Worm (Caenorhabditis elegans): ENCODE measurements around the gene Y54G11A.1.

Y54G11A.1 gene

DNA sequence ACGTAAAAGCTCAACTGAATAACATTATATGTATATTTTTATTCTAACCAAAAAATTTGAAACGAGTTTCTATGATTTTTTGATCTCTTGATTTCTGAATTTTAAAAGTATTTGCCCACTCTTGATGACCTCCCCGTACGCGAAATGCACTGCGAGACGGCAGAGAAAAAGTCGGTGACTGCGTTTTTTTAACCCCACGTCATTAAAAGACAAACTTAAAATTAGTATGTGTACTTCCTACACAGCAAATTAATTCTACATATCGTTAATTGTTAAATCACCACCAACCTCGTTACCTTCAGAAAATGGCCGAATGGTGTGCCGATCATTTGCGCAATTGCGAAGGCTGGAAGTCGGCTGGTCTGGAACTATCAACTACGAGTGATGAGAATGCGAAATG is 23.5 kb upstream of the Y54G11A.1 start, which contains the start of gene Y54G11A.4:
Gene Y54G11A.4, plus strand, starts transcription at position 301 of the 400 bp plus-strand sequence.
- TF ChIP-seq snpc-4 (tag; optimal IDR thresholded peaks at IDR 0.05): no peak
- no peak for TF ChIP-seq unc-86 (tag; optimal IDR thresholded peaks at IDR 0.05)
- TF ChIP-seq efl-3 (GFP tag; optimal IDR thresholded peaks at IDR 0.05): no peak
- TF ChIP-seq ceh-82 (tag; optimal IDR thresholded peaks at IDR 0.05): peak in 1 of 3 experiments; percentile 13
- no peak for TF ChIP-seq C04F5.9 (tag; optimal IDR thresholded peaks at IDR 0.05)
- no peak for TF ChIP-seq mab-9 (GFP tag; IDR thresholded peaks at IDR 0.05)
- no peak for TF ChIP-seq aha-1 (tag; optimal IDR thresholded peaks at IDR 0.05)
- no peak for TF ChIP-seq nhr-71 (tag; optimal IDR thresholded peaks at IDR 0.05)
- no peak for TF ChIP-seq ceh-8 (GFP tag; optimal IDR thresholded peaks at IDR 0.05)
- TF ChIP-seq lin-35 (GFP tag; optimal IDR thresholded peaks at IDR 0.05): no peak
- no peak for TF ChIP-seq pax-3 (tag; optimal IDR thresholded peaks at IDR 0.05)
- TF ChIP-seq ama-1 (optimal IDR thresholded peaks at IDR 0.05): no peak
- TF ChIP-seq ztf-4 (tag; optimal IDR thresholded peaks at IDR 0.05): no peak
- peak; percentile 38 for TF ChIP-seq nhr-85 (tag)
- no peak for TF ChIP-seq grh-1 (GFP tag; IDR thresholded peaks at IDR 0.05)
- no peak for TF ChIP-seq snu-23 (GFP tag; optimal IDR thresholded peaks at IDR 0.05)
- no peak for TF ChIP-seq fkh-4 (tag; optimal IDR thresholded peaks at IDR 0.05; ENCODE audit: borderline replicate concordance)

ce11 chrII:14291854-14292253 is 22.9 kb upstream of the Y54G11A.1 start:
- TF ChIP-seq dpl-1 (GFP tag; optimal IDR thresholded peaks at IDR 0.05): peak in 2 of 3 experiments; percentile 12 to 14
- TF ChIP-seq lin-35 (GFP tag; optimal IDR thresholded peaks at IDR 0.05): peak in 1 of 2 experiments; percentile 35
- peak in 1 of 2 experiments; percentile 42 for TF ChIP-seq efl-1 (optimal IDR thresholded peaks at IDR 0.05)
- TF ChIP-seq efl-1 (GFP tag; optimal IDR thresholded peaks at IDR 0.05 in 1 of 2): peak; percentile 16 to 90
- TF ChIP-seq grh-1 (GFP tag; IDR thresholded peaks at IDR 0.05): peak; percentile 43; the same call in 1 of the 2 replicates

DNA sequence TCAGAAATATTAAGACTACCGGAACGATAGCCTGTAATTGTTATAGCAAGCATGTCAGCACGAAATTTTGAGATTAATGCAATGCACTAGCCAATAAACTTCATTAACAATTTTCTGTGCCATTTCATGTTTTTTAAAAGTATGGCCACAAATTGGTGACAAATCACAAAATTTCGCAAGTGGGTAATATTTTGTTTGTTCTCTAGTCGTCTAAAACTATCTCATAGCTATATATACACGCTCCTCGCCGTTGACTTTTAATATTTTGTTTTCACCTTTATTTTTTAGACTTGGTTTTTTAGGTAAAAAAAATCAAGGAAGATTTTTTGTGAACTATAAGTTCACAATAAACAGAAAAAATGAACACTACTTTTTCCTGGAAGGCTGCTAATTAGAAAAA is 21.9 kb upstream of the Y54G11A.1 start:
- TF ChIP-seq nhr-84 (tag; optimal IDR thresholded peaks at IDR 0.05): no peak
- no peak for TF ChIP-seq C34B4.2 (tag; optimal IDR thresholded peaks at IDR 0.05)
- TF ChIP-seq snu-23 (GFP tag; optimal IDR thresholded peaks at IDR 0.05): no peak
- TF ChIP-seq nhr-71 (tag; optimal IDR thresholded peaks at IDR 0.05): no peak
- no peak for TF ChIP-seq F16B12.6 (tag; optimal IDR thresholded peaks at IDR 0.05)
- peak; percentile 89 for TF ChIP-seq skn-1 (tag; optimal IDR thresholded peaks at IDR 0.05)
- TF ChIP-seq nhr-237 (tag; optimal IDR thresholded peaks at IDR 0.05): peak; percentile 41
- peak in 1 of 2 experiments; percentile 16 for TF ChIP-seq lin-35 (GFP tag; optimal IDR thresholded peaks at IDR 0.05)
- TF ChIP-seq unc-130 (tag; optimal IDR thresholded peaks at IDR 0.05): no peak
- TF ChIP-seq nhr-77 (tag; optimal IDR thresholded peaks at IDR 0.05): peak; percentile 36
- peak; percentile 22 for TF ChIP-seq nhr-20 (tag; optimal IDR thresholded peaks at IDR 0.05)
- no peak for TF ChIP-seq nhr-11 (tag; optimal IDR thresholded peaks at IDR 0.05)
- TF ChIP-seq elt-2 (tag; optimal IDR thresholded peaks at IDR 0.05): no peak
- peak; percentile 8 for TF ChIP-seq zip-4 (GFP tag; optimal IDR thresholded peaks at IDR 0.05)
- no peak for TF ChIP-seq snpc-4 (tag; optimal IDR thresholded peaks at IDR 0.05)
- TF ChIP-seq unc-62 (GFP tag; optimal IDR thresholded peaks at IDR 0.05): no peak
- peak; percentile 18 to 27 for TF ChIP-seq efl-1 (optimal IDR thresholded peaks at IDR 0.05)
- peak in 1 of 2 experiments; percentile 53 for TF ChIP-seq efl-1 (GFP tag; optimal IDR thresholded peaks at IDR 0.05 in 1 of 2)
- TF ChIP-seq C04F5.9 (tag; optimal IDR thresholded peaks at IDR 0.05): no peak
- TF ChIP-seq mep-1 (tag; optimal IDR thresholded peaks at IDR 0.05): no peak

DNA sequence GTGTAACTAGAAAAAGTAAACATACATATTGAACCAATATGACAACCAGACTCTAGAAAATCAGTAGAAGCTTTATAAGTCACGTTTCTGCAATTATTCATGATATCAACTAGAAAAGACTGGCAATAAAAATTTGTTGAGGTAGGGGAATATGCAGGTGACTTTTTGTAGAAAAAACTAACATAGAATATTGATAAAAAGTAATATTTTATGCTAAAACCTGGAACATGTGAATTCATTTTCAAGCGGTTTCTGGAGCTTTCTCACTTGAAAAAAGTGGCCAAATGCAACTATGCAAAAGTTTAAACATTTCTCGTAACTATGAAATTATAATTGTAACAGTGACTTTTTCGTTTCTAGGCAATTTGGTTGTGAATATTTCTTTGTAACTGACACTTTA is 20.0 kb upstream of the Y54G11A.1 start, which contains the start of gene srh-42:
Gene srh-42, minus strand, starts transcription at position 101 of the 400 bp plus-strand sequence.
- no peak for TF ChIP-seq ceh-88 (GFP tag; IDR thresholded peaks at IDR 0.05)
- no peak for TF ChIP-seq hpl-2 (GFP tag; optimal IDR thresholded peaks at IDR 0.05)
- TF ChIP-seq nhr-84 (tag; optimal IDR thresholded peaks at IDR 0.05): no peak
- TF ChIP-seq unc-98 (GFP tag; IDR thresholded peaks at IDR 0.05): no peak
- TF ChIP-seq sup-37 (GFP tag; optimal IDR thresholded peaks at IDR 0.05): no peak
- no peak for TF ChIP-seq ama-1 (optimal IDR thresholded peaks at IDR 0.05)
